1 fruit fly cellular context compared by ENCODE assay signal in genomic region chr2L:3041918-3042615, dm6.
TF ChIP-seq lines count a peak whose summit lies in the region.

CG17261 (plus strand) TSS chr2L:3042551.

TF ChIP-seq in whole organism, embryonic, 481 proteins besides CTCF, POLR2A, EP300 and RAD21 (continued from another document and continues in another):
- TF ChIP-seq unpg (GFP tag; optimal IDR thresholded peaks at IDR 0.05; lab: Kevin White, UChicago) (peak; percentile 7), Myb (GFP tag; optimal IDR thresholded peaks at IDR 0.05; lab: Kevin White, UChicago) (peak; percentile 31), Chrac-16 (GFP tag; optimal IDR thresholded peaks at IDR 0.05; lab: Kevin White, UChicago) (peak; percentile 25), CG34376 (GFP tag; optimal IDR thresholded peaks at IDR 0.05; lab: Kevin White, UChicago) (peak; percentile 99), her (GFP tag; optimal IDR thresholded peaks at IDR 0.05; lab: Kevin White, UChicago) (peak; percentile 58), CG18764 (GFP tag; optimal IDR thresholded peaks at IDR 0.05; lab: Kevin White, UChicago) (no peak), emc (GFP tag; optimal IDR thresholded peaks at IDR 0.05; lab: Kevin White, UChicago) (peak; percentile 4), gsb (GFP tag; IDR thresholded peaks at IDR 0.05; lab: Robert Waterston, UW) (no peak), Lhr (GFP tag; optimal IDR thresholded peaks at IDR 0.05; lab: Kevin White, UChicago) (no peak), Rfx (GFP tag; IDR thresholded peaks at IDR 0.05; lab: Robert Waterston, UW) (peak; percentile 78), CG11504 (tag; optimal IDR thresholded peaks at IDR 0.05; lab: Kevin White, UChicago) (peak; percentile 38), seq (GFP tag; IDR thresholded peaks at IDR 0.05; lab: Robert Waterston, UW) (peak; percentile 52; the same call in 1 of the 2 replicates), CG1832 (GFP tag; optimal IDR thresholded peaks at IDR 0.05; lab: Kevin White, UChicago) (no peak), CG13775 (GFP tag; optimal IDR thresholded peaks at IDR 0.05; lab: Kevin White, UChicago) (no peak), CG10565 (GFP tag; optimal IDR thresholded peaks at IDR 0.05; lab: Kevin White, UChicago) (no peak), al (GFP tag; IDR thresholded peaks at IDR 0.05; lab: Robert Waterston, UW) (0 out of 2 replicates have a peak, but pooled peaks have one; percentile 21), CHES-1-like (GFP tag; optimal IDR thresholded peaks at IDR 0.05; lab: Kevin White, UChicago) (peak; percentile 30), corto (GFP tag; optimal IDR thresholded peaks at IDR 0.05; lab: Kevin White, UChicago) (no peak), chinmo (GFP tag; IDR thresholded peaks at IDR 0.05; lab: Robert Waterston, UW; ENCODE audit: partially characterized antibody) (peak; percentile 76; the same call in 3 of the 4 replicates), CG18011 (GFP tag; optimal IDR thresholded peaks at IDR 0.05; lab: Kevin White, UChicago) (peak; percentile 31), jumu (GFP tag; optimal IDR thresholded peaks at IDR 0.05; lab: Kevin White, UChicago) (peak; percentile 21), CG12942 (GFP tag; optimal IDR thresholded peaks at IDR 0.05; lab: Kevin White, UChicago) (no peak), exex (tag; optimal IDR thresholded peaks at IDR 0.05; lab: Kevin White, UChicago) (peak; percentile 97), CG13296 (GFP tag; optimal IDR thresholded peaks at IDR 0.05; lab: Kevin White, UChicago) (peak; percentile 18), klu (GFP tag; IDR thresholded peaks at IDR 0.05; lab: Robert Waterston, UW) (no peak), CG10431 (GFP tag; optimal IDR thresholded peaks at IDR 0.05; lab: Kevin White, UChicago) (no peak), CG7786 (GFP tag; optimal IDR thresholded peaks at IDR 0.05; lab: Kevin White, UChicago) (peak; percentile 22), CG17361 (GFP tag; IDR thresholded peaks at IDR 0.05; lab: Robert Waterston, UW) (0 out of 3 replicates have a peak, but pooled peaks have one; percentile 8), Adf1 (GFP tag; IDR thresholded peaks at IDR 0.05; lab: Robert Waterston, UW) (peak; percentile 58; the same call in 1 of the 2 replicates), dan (GFP tag; IDR thresholded peaks at IDR 0.05; lab: Robert Waterston, UW) (no peak), zfh2 (GFP tag; optimal IDR thresholded peaks at IDR 0.05; lab: Kevin White, UChicago) (peak; percentile 34), Stat92E (GFP tag; optimal IDR thresholded peaks at IDR 0.05; lab: Kevin White, UChicago) (no peak), Atf6 (GFP tag; IDR thresholded peaks at IDR 0.05; lab: Robert Waterston, UW) (peak; percentile 60; the same call in 1 of the 2 replicates), Hr78 (GFP tag; optimal IDR thresholded peaks at IDR 0.05; lab: Kevin White, UChicago) (peak in 1 of 2 experiments; percentile 84), gro (GFP tag; optimal IDR thresholded peaks at IDR 0.05; lab: Kevin White, UChicago) (peak; percentile 90), ems (GFP tag; optimal IDR thresholded peaks at IDR 0.05; lab: Kevin White, UChicago) (peak; percentile 23), caup (GFP tag; optimal IDR thresholded peaks at IDR 0.05; lab: Kevin White, UChicago; ENCODE audit: severe bottlenecking) (peak; percentile 69), ase (GFP tag; IDR thresholded peaks at IDR 0.05; lab: Robert Waterston, UW) (no peak), shn (GFP tag; optimal IDR thresholded peaks at IDR 0.05; lab: Kevin White, UChicago) (peak; percentile 23), ftz-f1 (GFP tag; optimal IDR thresholded peaks at IDR 0.05; lab: Kevin White, UChicago) (peak; percentile 87), Hand (GFP tag; optimal IDR thresholded peaks at IDR 0.05; lab: Kevin White, UChicago) (peak; percentile 49), onecut (GFP tag; IDR thresholded peaks at IDR 0.05; lab: Robert Waterston, UW) (no peak), CG8089 (GFP tag; optimal IDR thresholded peaks at IDR 0.05; lab: Kevin White, UChicago) (no peak), D19B (GFP tag; optimal IDR thresholded peaks at IDR 0.05; lab: Kevin White, UChicago) (peak; percentile 10), Trl (optimal IDR thresholded peaks at IDR 0.05; lab: Kevin White, UChicago) (no peak), Trl (GFP tag; optimal IDR thresholded peaks at IDR 0.05; lab: Kevin White, UChicago) (peak; percentile 37), tgo (GFP tag; IDR thresholded peaks at IDR 0.05; lab: Robert Waterston, UW) (peak; percentile 31; the same call in 1 of the 3 replicates), CG9609 (GFP tag; optimal IDR thresholded peaks at IDR 0.05; lab: Kevin White, UChicago) (peak; percentile 22), btn (GFP tag; optimal IDR thresholded peaks at IDR 0.05; lab: Kevin White, UChicago) (no peak), esg (GFP tag; conservative IDR thresholded peaks at IDR 0.05; lab: Robert Waterston, UW) (no peak), CG18262 (tag; optimal IDR thresholded peaks at IDR 0.05; lab: Kevin White, UChicago) (peak; percentile 4), bab2 (GFP tag; optimal IDR thresholded peaks at IDR 0.05; lab: Kevin White, UChicago) (peak; percentile 28), dmrt99B (tag; optimal IDR thresholded peaks at IDR 0.05; lab: Kevin White, UChicago) (peak; percentile 22), pho (GFP tag; optimal IDR thresholded peaks at IDR 0.05; lab: Kevin White, UChicago) (peak; percentile 61), Fer3 (tag; optimal IDR thresholded peaks at IDR 0.05; lab: Kevin White, UChicago) (peak; percentile 44), row (GFP tag; IDR thresholded peaks at IDR 0.05; lab: Robert Waterston, UW) (peak; percentile 89), Ada2b (GFP tag; IDR thresholded peaks at IDR 0.05; lab: Robert Waterston, UW) (no peak), slbo (GFP tag; IDR thresholded peaks at IDR 0.05; lab: Robert Waterston, UW) (peak; percentile 70), HLH54F (GFP tag; optimal IDR thresholded peaks at IDR 0.05; lab: Kevin White, UChicago) (peak; percentile 37), CG13424 (tag; optimal IDR thresholded peaks at IDR 0.05; lab: Kevin White, UChicago) (peak; percentile 4), ERR (GFP tag; optimal IDR thresholded peaks at IDR 0.05; lab: Kevin White, UChicago) (peak; percentile 49), CG1647 (GFP tag; optimal IDR thresholded peaks at IDR 0.05; lab: Kevin White, UChicago) (no peak), CG9932 (GFP tag; IDR thresholded peaks at IDR 0.05; lab: Robert Waterston, UW) (peak; percentile 63), dmrt11E (tag; optimal IDR thresholded peaks at IDR 0.05; lab: Kevin White, UChicago) (no peak), schlank (tag; optimal IDR thresholded peaks at IDR 0.05; lab: Kevin White, UChicago) (peak; percentile 65), Dp (GFP tag; optimal IDR thresholded peaks at IDR 0.05; lab: Kevin White, UChicago) (no peak), Bteb2 (GFP tag; optimal IDR thresholded peaks at IDR 0.05; lab: Kevin White, UChicago) (peak; percentile 5), CG9727 (GFP tag; optimal IDR thresholded peaks at IDR 0.05; lab: Kevin White, UChicago) (peak; percentile 55), tin (GFP tag; optimal IDR thresholded peaks at IDR 0.05; lab: Kevin White, UChicago) (peak; percentile 37), CG17568 (GFP tag; optimal IDR thresholded peaks at IDR 0.05; lab: Kevin White, UChicago) (peak; percentile 4), abd-A (tag; optimal IDR thresholded peaks at IDR 0.05; lab: Kevin White, UChicago) (no peak), CG10543 (GFP tag; optimal IDR thresholded peaks at IDR 0.05; lab: Kevin White, UChicago) (peak; percentile 88), HHEX (GFP tag; optimal IDR thresholded peaks at IDR 0.05; lab: Kevin White, UChicago) (peak; percentile 15), CG9215 (GFP tag; IDR thresholded peaks at IDR 0.05; lab: Robert Waterston, UW) (no peak), CG2678 (tag; optimal IDR thresholded peaks at IDR 0.05; lab: Kevin White, UChicago) (peak; percentile 56), CG13624 (GFP tag; optimal IDR thresholded peaks at IDR 0.05; lab: Kevin White, UChicago) (peak; percentile 38), az2 (GFP tag; optimal IDR thresholded peaks at IDR 0.05; lab: Kevin White, UChicago) (peak; percentile 33), Dek (tag; optimal IDR thresholded peaks at IDR 0.05; lab: Kevin White, UChicago) (peak; percentile 21), CG8290 (GFP tag; optimal IDR thresholded peaks at IDR 0.05; lab: Kevin White, UChicago) (no peak), CG8290 (tag; optimal IDR thresholded peaks at IDR 0.05; lab: Kevin White, UChicago) (peak in 1 of 2 experiments; percentile 70), CG15269 (tag; optimal IDR thresholded peaks at IDR 0.05; lab: Kevin White, UChicago) (peak; percentile 55), Ets65A (GFP tag; lab: Kevin White, UChicago) (no peak), vnd (GFP tag; IDR thresholded peaks at IDR 0.05; lab: Robert Waterston, UW; ENCODE audit: partially characterized antibody) (0 out of 3 replicates have a peak, but pooled peaks have one; percentile 47), mam (GFP tag; optimal IDR thresholded peaks at IDR 0.05; lab: Kevin White, UChicago) (peak; percentile 59), pan (optimal IDR thresholded peaks at IDR 0.05; lab: Kevin White, UChicago) (no peak), pan (GFP tag; optimal IDR thresholded peaks at IDR 0.05 in 1 of 2, IDR thresholded peaks at IDR 0.05 in 1 of 2) (peak in 1 of 2 experiments; percentile 31), ap (GFP tag; IDR thresholded peaks at IDR 0.05; lab: Robert Waterston, UW) (no peak), sob (GFP tag; IDR thresholded peaks at IDR 0.05; lab: Robert Waterston, UW) (peak; percentile 47; the same call in 1 of the 2 replicates), ind (GFP tag; optimal IDR thresholded peaks at IDR 0.05; lab: Kevin White, UChicago) (peak; percentile 42), NfI (GFP tag; optimal IDR thresholded peaks at IDR 0.05; lab: Kevin White, UChicago) (peak; percentile 15), toy (GFP tag; IDR thresholded peaks at IDR 0.05; lab: Robert Waterston, UW) (no peak), CG31441 (GFP tag; IDR thresholded peaks at IDR 0.05; lab: Robert Waterston, UW) (0 out of 2 replicates have a peak, but pooled peaks have one; percentile 12), ara (GFP tag; IDR thresholded peaks at IDR 0.05; lab: Robert Waterston, UW) (peak; percentile 27; the same call in 1 of the 2 replicates), sima (GFP tag; optimal IDR thresholded peaks at IDR 0.05; lab: Kevin White, UChicago) (no peak), Hr3 (GFP tag; optimal IDR thresholded peaks at IDR 0.05; lab: Kevin White, UChicago) (peak; percentile 10), CG6689 (GFP tag; IDR thresholded peaks at IDR 0.05; lab: Robert Waterston, UW) (no peak), CG10209 (GFP tag; optimal IDR thresholded peaks at IDR 0.05; lab: Kevin White, UChicago) (peak; percentile 12), Hsf (GFP tag; optimal IDR thresholded peaks at IDR 0.05; lab: Kevin White, UChicago) (peak; percentile 6), CG1603 (tag; optimal IDR thresholded peaks at IDR 0.05; lab: Kevin White, UChicago) (peak; percentile 51), H2.0 (GFP tag; IDR thresholded peaks at IDR 0.05; lab: Robert Waterston, UW) (0 out of 2 replicates have a peak, but pooled peaks have one; percentile 14), Xbp1 (GFP tag; optimal IDR thresholded peaks at IDR 0.05; lab: Kevin White, UChicago) (peak; percentile 33), dysf (GFP tag; IDR thresholded peaks at IDR 0.05; lab: Robert Waterston, UW) (peak; percentile 57; the same call in 2 of the 3 replicates), lmd (GFP tag; IDR thresholded peaks at IDR 0.05; lab: Robert Waterston, UW) (peak; percentile 24; the same call in 1 of the 2 replicates), Vsx1 (GFP tag; optimal IDR thresholded peaks at IDR 0.05; lab: Kevin White, UChicago) (peak; percentile 73), CG15696 (tag; optimal IDR thresholded peaks at IDR 0.05; lab: Kevin White, UChicago) (no peak), Fer1 (GFP tag; optimal IDR thresholded peaks at IDR 0.05; lab: Kevin White, UChicago) (peak; percentile 68), CG12155 (GFP tag; optimal IDR thresholded peaks at IDR 0.05; lab: Kevin White, UChicago) (peak; percentile 27), Poxn (GFP tag; IDR thresholded peaks at IDR 0.05; lab: Robert Waterston, UW) (no peak), Hey (tag; optimal IDR thresholded peaks at IDR 0.05; lab: Kevin White, UChicago) (peak; percentile 89), CG12659 (GFP tag; optimal IDR thresholded peaks at IDR 0.05; lab: Kevin White, UChicago) (peak; percentile 45), Sox102F (GFP tag; optimal IDR thresholded peaks at IDR 0.05; lab: Kevin White, UChicago) (peak; percentile 21), CG9817 (tag; optimal IDR thresholded peaks at IDR 0.05; lab: Kevin White, UChicago) (peak; percentile 33), CG16863 (GFP tag; optimal IDR thresholded peaks at IDR 0.05; lab: Kevin White, UChicago) (no peak), tio (GFP tag; optimal IDR thresholded peaks at IDR 0.05; lab: Kevin White, UChicago) (no peak), kah (GFP tag; optimal IDR thresholded peaks at IDR 0.05; lab: Kevin White, UChicago) (no peak), sug (tag; optimal IDR thresholded peaks at IDR 0.05; lab: Kevin White, UChicago) (peak; percentile 93), CG6175 (GFP tag; IDR thresholded peaks at IDR 0.05; lab: Robert Waterston, UW) (0 out of 3 replicates have a peak, but pooled peaks have one; percentile 50), CG7556 (GFP tag; optimal IDR thresholded peaks at IDR 0.05; lab: Kevin White, UChicago) (peak; percentile 37), Side (GFP tag; optimal IDR thresholded peaks at IDR 0.05; lab: Kevin White, UChicago) (peak; percentile 40), PHDP (tag; optimal IDR thresholded peaks at IDR 0.05; lab: Kevin White, UChicago) (peak; percentile 31), org-1 (GFP tag; optimal IDR thresholded peaks at IDR 0.05; lab: Kevin White, UChicago) (peak; percentile 4), tap (tag; optimal IDR thresholded peaks at IDR 0.05; lab: Kevin White, UChicago) (no peak), zfh1 (GFP tag; IDR thresholded peaks at IDR 0.05; lab: Robert Waterston, UW) (no peak), sd (tag; optimal IDR thresholded peaks at IDR 0.05; lab: Kevin White, UChicago) (peak; percentile 88), CG30403 (GFP tag; optimal IDR thresholded peaks at IDR 0.05; lab: Kevin White, UChicago) (peak; percentile 35), dpn (GFP tag; optimal IDR thresholded peaks at IDR 0.05; lab: Kevin White, UChicago) (peak; percentile 31 to 35), kay (GFP tag; optimal IDR thresholded peaks at IDR 0.05; lab: Kevin White, UChicago) (peak; percentile 22), CG10274 (GFP tag; optimal IDR thresholded peaks at IDR 0.05; lab: Kevin White, UChicago) (no peak), Hr51 (GFP tag; optimal IDR thresholded peaks at IDR 0.05; lab: Kevin White, UChicago) (peak; percentile 21 to 35), ssp (GFP tag; IDR thresholded peaks at IDR 0.05; lab: Robert Waterston, UW) (0 out of 2 replicates have a peak, but pooled peaks have one; percentile 18)
